Fruit fly (Drosophila melanogaster): ENCODE results near the gene aly.
A peak's percentile ranks its signal among the peaks of the same experiment; 100 is the strongest.

aly gene

DNA sequence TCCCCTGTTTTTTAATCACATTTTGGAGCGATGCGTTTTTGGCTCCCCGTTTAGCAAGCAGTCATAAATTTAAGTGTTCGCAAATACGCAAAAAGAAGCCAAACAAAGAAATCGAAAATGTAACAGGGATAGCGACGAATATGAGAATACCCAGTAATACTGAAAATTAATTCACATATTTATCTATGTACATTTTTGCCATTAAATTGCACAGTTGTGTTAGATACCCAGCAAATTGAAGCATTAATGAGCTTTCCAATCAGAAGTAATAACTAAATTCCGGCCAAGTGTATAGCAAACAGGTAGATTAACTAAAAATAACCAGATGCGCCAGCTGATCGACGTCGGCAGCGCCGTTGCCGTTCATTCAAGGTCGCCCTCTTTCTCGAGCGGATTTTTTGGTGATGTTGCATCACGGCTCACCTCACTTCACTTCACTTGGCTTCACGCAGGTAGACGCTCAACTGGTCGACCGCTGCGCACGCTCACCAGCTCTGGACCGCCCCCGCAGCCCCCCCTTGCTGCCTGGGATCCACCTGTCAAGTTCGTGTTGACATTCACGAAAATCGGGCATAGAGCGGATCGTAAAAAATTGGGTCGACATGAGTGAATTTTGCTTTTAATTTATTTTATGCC, 10.7 kb upstream of the aly start (continued):
- TF ChIP-seq vfl (GFP tag; optimal IDR thresholded peaks at IDR 0.05) (peak; percentile 13), ftz-f1 (GFP tag; optimal IDR thresholded peaks at IDR 0.05) (peak; percentile 76), CG7963 (GFP tag; IDR thresholded peaks at IDR 0.05; ENCODE audit: partially characterized antibody) (no peak), HLH4C (GFP tag; IDR thresholded peaks at IDR 0.05; ENCODE audit: partially characterized antibody) (no peak), org-1 (GFP tag; optimal IDR thresholded peaks at IDR 0.05) (no peak), Atf-2 (GFP tag; optimal IDR thresholded peaks at IDR 0.05) (no peak), sens (GFP tag) (peak; percentile 38), ci (GFP tag; IDR thresholded peaks at IDR 0.05) (no peak), Trl (optimal IDR thresholded peaks at IDR 0.05) (peak in 1 of 2 experiments; percentile 3), Trl (GFP tag; optimal IDR thresholded peaks at IDR 0.05) (no peak), Poxn (GFP tag; IDR thresholded peaks at IDR 0.05) (no peak), gsb-n (tag; optimal IDR thresholded peaks at IDR 0.05) (no peak), CG6854 (GFP tag; optimal IDR thresholded peaks at IDR 0.05) (no peak), NFAT (GFP tag; IDR thresholded peaks at IDR 0.05) (no peak), HLHmδ (GFP tag; optimal IDR thresholded peaks at IDR 0.05) (no peak), dati (GFP tag; IDR thresholded peaks at IDR 0.05) (no peak), unpg (GFP tag; optimal IDR thresholded peaks at IDR 0.05) (no peak), CG11723 (GFP tag; optimal IDR thresholded peaks at IDR 0.05) (no peak), seq (GFP tag; IDR thresholded peaks at IDR 0.05) (no peak), lola (GFP tag; optimal IDR thresholded peaks at IDR 0.05) (no peak), usp (GFP tag; optimal IDR thresholded peaks at IDR 0.05) (no peak), Sry-β (GFP tag; optimal IDR thresholded peaks at IDR 0.05) (no peak), onecut (GFP tag; IDR thresholded peaks at IDR 0.05) (no peak), grau (tag; optimal IDR thresholded peaks at IDR 0.05) (peak; percentile 3), HLH3B (GFP tag; IDR thresholded peaks at IDR 0.05) (no peak), Lim3 (GFP tag; IDR thresholded peaks at IDR 0.05) (no peak), Gsc (GFP tag; IDR thresholded peaks at IDR 0.05) (no peak), trem (tag; optimal IDR thresholded peaks at IDR 0.05) (no peak), row (GFP tag; IDR thresholded peaks at IDR 0.05) (peak; percentile 29; the same call in 1 of the 3 replicates), Doc3 (GFP tag; IDR thresholded peaks at IDR 0.05; ENCODE audit: partially characterized antibody) (no peak), CG12071 (GFP tag; optimal IDR thresholded peaks at IDR 0.05) (no peak), CG12104 (GFP tag; optimal IDR thresholded peaks at IDR 0.05) (no peak), Nf-YC (tag; optimal IDR thresholded peaks at IDR 0.05) (no peak), ash1 (GFP tag; optimal IDR thresholded peaks at IDR 0.05) (no peak), chm (GFP tag; IDR thresholded peaks at IDR 0.05) (no peak), Oli (tag; optimal IDR thresholded peaks at IDR 0.05) (peak; percentile 7), dpn (GFP tag; optimal IDR thresholded peaks at IDR 0.05) (no peak), repo (GFP tag; optimal IDR thresholded peaks at IDR 0.05) (no peak), ken (GFP tag; IDR thresholded peaks at IDR 0.05) (0 out of 3 replicates have a peak, but pooled peaks have one; percentile 9), exex (tag; optimal IDR thresholded peaks at IDR 0.05) (no peak), CG2889 (GFP tag; IDR thresholded peaks at IDR 0.05) (no peak), Hsf (GFP tag; optimal IDR thresholded peaks at IDR 0.05) (no peak), Med (GFP tag) (peak; percentile 41), TFAM (GFP tag; optimal IDR thresholded peaks at IDR 0.05) (no peak), CG10209 (GFP tag; optimal IDR thresholded peaks at IDR 0.05) (no peak), CG18599 (GFP tag; optimal IDR thresholded peaks at IDR 0.05) (no peak), CG13624 (GFP tag; optimal IDR thresholded peaks at IDR 0.05) (no peak), hth (optimal IDR thresholded peaks at IDR 0.05) (no peak), dysf (GFP tag; IDR thresholded peaks at IDR 0.05) (no peak), CG17912 (GFP tag; optimal IDR thresholded peaks at IDR 0.05) (no peak), sc (optimal IDR thresholded peaks at IDR 0.05) (no peak), sc (GFP tag; optimal IDR thresholded peaks at IDR 0.05) (no peak)

Measured in whole organism, embryonic.